Worm (Caenorhabditis elegans) whole organism, L2 larva: Measurements from ENCODE around the gene Y41C4A.32.

ENCODE experiments used
- F13H6.1 ChIP-seq: sonication (generic microtip); optimal IDR thresholded peaks from 2 replicates; lab custom pipeline; 2016; ENCODE audit warnings: missing genetic modification characterization, missing compliant biosample characterization
- alr-1 ChIP-seq: fragments of 150-350 bp; optimal IDR thresholded peaks from 2 replicates; lab custom pipeline; 2014; ENCODE audit warnings: missing biosample characterization, missing genetic modification characterization
- ama-1 ChIP-seq: fragments of 150-350 bp; optimal IDR thresholded peaks from 2 replicates; lab custom pipeline; 2018; ENCODE audit warnings: inconsistent platforms
- ceh-82 ChIP-seq: fragments of 150-350 bp; optimal IDR thresholded peaks from 2 replicates; lab custom pipeline; 2014; ENCODE audit warnings: missing biosample characterization, missing genetic modification characterization
- elt-1 ChIP-seq: fragments of 150-350 bp; optimal IDR thresholded peaks from 2 replicates; lab custom pipeline; 2014; ENCODE audit warnings: missing biosample characterization, missing genetic modification characterization
- lin-39 ChIP-seq: fragments of 150-350 bp; optimal IDR thresholded peaks from 2 replicates; lab custom pipeline; 2014; ENCODE audit warnings: missing biosample characterization, missing genetic modification reagents, missing genetic modification characterization
- nhr-6 ChIP-seq: fragments of 150-350 bp; optimal IDR thresholded peaks from 2 replicates; lab custom pipeline; 2014; ENCODE audit warnings: missing biosample characterization, missing genetic modification characterization
- nhr-77 ChIP-seq: fragments of 150-350 bp; optimal IDR thresholded peaks from 2 replicates; lab custom pipeline; 2014; ENCODE audit warnings: missing biosample characterization, missing genetic modification characterization
- unc-62 ChIP-seq: fragments of 150-350 bp; optimal IDR thresholded peaks from 2 replicates; lab custom pipeline; 2014; ENCODE audit warnings: missing biosample characterization, missing genetic modification reagents, missing genetic modification characterization
- zag-1 ChIP-seq: fragments of 150-350 bp; optimal IDR thresholded peaks from 2 replicates; lab custom pipeline; 2014; ENCODE audit warnings: missing biosample characterization, missing genetic modification characterization
- ztf-11 ChIP-seq: sonication (generic microtip); optimal IDR thresholded peaks from 2 replicates; lab custom pipeline; 2017; ENCODE audit warnings: missing biosample characterization, missing genetic modification characterization
- ztf-4 ChIP-seq: fragments of 150-350 bp; optimal IDR thresholded peaks from 2 replicates; lab custom pipeline; 2014; ENCODE audit warnings: missing biosample characterization, missing genetic modification characterization

- TF ChIP-seq unc-62 (GFP tag; lab: Kevin White, UChicago) (no peak), ztf-4 (tag; lab: Kevin White, UChicago) (no peak), lin-39 (no peak), elt-1 (tag; lab: Kevin White, UChicago) (no peak), ama-1 (lab: Kevin White, UChicago) (no peak), alr-1 (tag; lab: Kevin White, UChicago) (no peak), ceh-82 (tag; lab: Kevin White, UChicago) (no peak), zag-1 (no peak), ztf-11 (tag; lab: Kevin White, UChicago) (no peak), nhr-77 (tag; lab: Kevin White, UChicago) (no peak), F13H6.1 (tag; lab: Kevin White, UChicago) (no peak), nhr-6 (tag; lab: Kevin White, UChicago) (no peak)
These were observed 25.2 kb upstream of the Y41C4A.32 start, which contains the start of gene Y41C4A.6 for ce11 chrIII:11696273-11696672.
